Worm (Caenorhabditis elegans) whole organism, L3 larva: Measurements from ENCODE around the gene B0334.13.

ENCODE experiments used
- R02D3.7 ChIP-seq: fragments of 150-350 bp; optimal IDR thresholded peaks from 2 replicates; lab custom pipeline; 2014; ENCODE audit warnings: missing biosample characterization, missing genetic modification characterization
- ZK546.5 ChIP-seq: sonication (generic microtip); optimal IDR thresholded peaks from 2 replicates; lab custom pipeline; 2017; ENCODE audit warnings: missing biosample characterization, missing genetic modification characterization
- aly-2 ChIP-seq: fragments of 150-350 bp; optimal IDR thresholded peaks from 2 replicates; lab custom pipeline; 2014; ENCODE audit warnings: missing biosample characterization, missing genetic modification characterization
- ama-1 ChIP-seq: fragments of 150-350 bp; optimal IDR thresholded peaks from 2 replicates; lab custom pipeline; 2018
- ceh-28 ChIP-seq: fragments of 150-350 bp; optimal IDR thresholded peaks from 2 replicates; lab custom pipeline; 2014; ENCODE audit warnings: missing biosample characterization, missing genetic modification reagents, missing genetic modification characterization
- ceh-82 ChIP-seq: fragments of 150-350 bp; optimal IDR thresholded peaks from 2 replicates; lab custom pipeline; 2014; ENCODE audit warnings: missing biosample characterization, missing genetic modification characterization
- ceh-9 ChIP-seq: sonication (generic microtip); optimal IDR thresholded peaks from 2 replicates; lab custom pipeline; 2018; ENCODE audit warnings: missing biosample characterization, missing genetic modification characterization
- daf-12 ChIP-seq: fragments of 150-350 bp; optimal IDR thresholded peaks from 2 replicates; lab custom pipeline; 2014; ENCODE audit warnings: missing biosample characterization, missing genetic modification reagents, missing genetic modification characterization
- egl-27 ChIP-seq: sonication (generic microtip); optimal IDR thresholded peaks from 4 replicates; lab custom pipeline; 2017; ENCODE audit warnings: missing biosample characterization, missing genetic modification reagents, missing genetic modification characterization
- elt-1 ChIP-seq: fragments of 150-350 bp; optimal IDR thresholded peaks from 2 replicates; lab custom pipeline; 2014; ENCODE audit warnings: missing biosample characterization, missing genetic modification characterization
- elt-2 ChIP-seq: sonication (generic microtip); optimal IDR thresholded peaks from 2 replicates; lab custom pipeline; 2016; ENCODE audit warnings: missing genetic modification reagents, mild to moderate bottlenecking, missing genetic modification characterization, missing compliant biosample characterization
- elt-3 ChIP-seq, 3 experiments: fragments of 150-350 bp in 1 of 3; sonication (generic microtip) in 2 of 3; optimal IDR thresholded peaks; 2 replicates in 2 of 3; 4 replicates in 1 of 3; lab custom pipeline; 2014 to 2017; ENCODE audit warnings: missing biosample characterization in 3 of 3, missing genetic modification characterization in 3 of 3
- eor-1 ChIP-seq, 2 experiments: fragments of 150-350 bp; optimal IDR thresholded peaks; 2 replicates each; lab custom pipeline; 2014 to 2018; ENCODE audit warnings: missing biosample characterization in 2 of 2, missing genetic modification characterization in 2 of 2
- fkh-10 ChIP-seq: sonication (generic microtip); optimal IDR thresholded peaks from 2 replicates; lab custom pipeline; 2017; ENCODE audit warnings: missing biosample characterization, missing genetic modification reagents, missing genetic modification characterization
- fkh-2 ChIP-seq: fragments of 150-350 bp; optimal IDR thresholded peaks from 2 replicates; lab custom pipeline; 2014; ENCODE audit warnings: missing biosample characterization, missing genetic modification reagents, missing genetic modification characterization
- fos-1 ChIP-seq: fragments of 150-350 bp; optimal IDR thresholded peaks from 2 replicates; lab custom pipeline; 2014; ENCODE audit warnings: missing biosample characterization, missing genetic modification characterization
- hmg-11 ChIP-seq: sonication (generic microtip); optimal IDR thresholded peaks from 2 replicates; lab custom pipeline; 2016; ENCODE audit warnings: missing genetic modification characterization, missing compliant biosample characterization
- jun-1 ChIP-seq: fragments of 150-350 bp; optimal IDR thresholded peaks from 2 replicates; lab custom pipeline; 2014; ENCODE audit warnings: missing biosample characterization, missing genetic modification reagents, missing genetic modification characterization
- lin-15B ChIP-seq: fragments of 150-350 bp; optimal IDR thresholded peaks from 2 replicates; lab custom pipeline; 2014; ENCODE audit warnings: missing biosample characterization, missing genetic modification characterization
- lsy-12 ChIP-seq: sonication (generic microtip); optimal IDR thresholded peaks from 2 replicates; lab custom pipeline; 2016; ENCODE audit warnings: mild to moderate bottlenecking, missing genetic modification characterization, missing compliant biosample characterization
- mml-1 ChIP-seq: fragments of 150-350 bp; sonication (generic microtip); optimal IDR thresholded peaks from 3 replicates; lab custom pipeline; 2014; ENCODE audit warnings: missing biosample characterization, missing genetic modification characterization
- nfya-1 ChIP-seq: sonication (generic microtip); optimal IDR thresholded peaks from 2 replicates; lab custom pipeline; 2017; ENCODE audit warnings: missing genetic modification characterization, mild to moderate bottlenecking, missing compliant biosample characterization, antibody characterized with exemption, moderate library complexity; ENCODE audit not compliant: insufficient read depth
- nhr-11 ChIP-seq: fragments of 150-350 bp; optimal IDR thresholded peaks from 2 replicates; lab custom pipeline; 2014; ENCODE audit warnings: missing biosample characterization, missing genetic modification characterization
- nhr-23 ChIP-seq: fragments of 150-350 bp; optimal IDR thresholded peaks from 2 replicates; lab custom pipeline; 2014; ENCODE audit warnings: missing biosample characterization, missing genetic modification reagents, missing genetic modification characterization
- nhr-237 ChIP-seq: fragments of 150-350 bp; optimal IDR thresholded peaks from 2 replicates; lab custom pipeline; 2014; ENCODE audit warnings: missing biosample characterization, missing genetic modification characterization
- nhr-25 ChIP-seq: sonication (generic microtip); optimal IDR thresholded peaks from 2 replicates; lab custom pipeline; 2017; ENCODE audit warnings: missing biosample characterization, missing genetic modification characterization
- nhr-28 ChIP-seq: fragments of 150-350 bp; optimal IDR thresholded peaks from 2 replicates; lab custom pipeline; 2014; ENCODE audit warnings: missing biosample characterization, missing genetic modification characterization
- nhr-43 ChIP-seq: sonication (generic microtip); optimal IDR thresholded peaks from 2 replicates; lab custom pipeline; 2016; ENCODE audit warnings: mild to moderate bottlenecking, missing genetic modification characterization, missing compliant biosample characterization; ENCODE audit not compliant: poor library complexity, severe bottlenecking
- nhr-76 ChIP-seq: fragments of 150-350 bp; sonication (generic microtip); optimal IDR thresholded peaks from 5 replicates; lab custom pipeline; 2014; ENCODE audit warnings: missing biosample characterization, missing genetic modification characterization
- nhr-77 ChIP-seq: fragments of 150-350 bp; optimal IDR thresholded peaks from 2 replicates; lab custom pipeline; 2014; ENCODE audit warnings: missing biosample characterization, missing genetic modification characterization
- pqm-1 ChIP-seq: fragments of 150-350 bp; optimal IDR thresholded peaks from 2 replicates; lab custom pipeline; 2017; ENCODE audit warnings: missing biosample characterization, missing genetic modification characterization, inconsistent platforms
- sea-2 ChIP-seq: fragments of 150-350 bp; sonication (generic microtip); optimal IDR thresholded peaks from 4 replicates; lab custom pipeline; 2014; ENCODE audit warnings: missing biosample characterization, missing genetic modification reagents, missing genetic modification characterization
- skn-1 ChIP-seq: fragments of 150-350 bp; optimal IDR thresholded peaks from 2 replicates; lab custom pipeline; 2014; ENCODE audit warnings: missing biosample characterization, missing genetic modification characterization
- snpc-4 ChIP-seq: fragments of 150-350 bp; optimal IDR thresholded peaks from 2 replicates; lab custom pipeline; 2014; ENCODE audit warnings: missing biosample characterization, missing genetic modification characterization
- tbx-2 ChIP-seq: sonication (generic microtip); optimal IDR thresholded peaks from 2 replicates; lab custom pipeline; 2016; ENCODE audit warnings: mild to moderate bottlenecking, missing genetic modification characterization, missing compliant biosample characterization
- unc-62 ChIP-seq: fragments of 150-350 bp; sonication (generic microtip); optimal IDR thresholded peaks from 4 replicates; lab custom pipeline; 2014; ENCODE audit warnings: missing biosample characterization, missing genetic modification reagents, missing genetic modification characterization
- zag-1 ChIP-seq: fragments of 150-350 bp; optimal IDR thresholded peaks from 2 replicates; lab custom pipeline; 2014; ENCODE audit warnings: missing biosample characterization, missing genetic modification characterization
- ztf-11 ChIP-seq: fragments of 150-350 bp; optimal IDR thresholded peaks from 2 replicates; lab custom pipeline; 2014; ENCODE audit warnings: missing biosample characterization, missing genetic modification characterization
- ztf-4 ChIP-seq: fragments of 150-350 bp; optimal IDR thresholded peaks from 2 replicates; lab custom pipeline; 2014; ENCODE audit warnings: missing biosample characterization, missing genetic modification characterization

The B0334.13 gene

DNA sequence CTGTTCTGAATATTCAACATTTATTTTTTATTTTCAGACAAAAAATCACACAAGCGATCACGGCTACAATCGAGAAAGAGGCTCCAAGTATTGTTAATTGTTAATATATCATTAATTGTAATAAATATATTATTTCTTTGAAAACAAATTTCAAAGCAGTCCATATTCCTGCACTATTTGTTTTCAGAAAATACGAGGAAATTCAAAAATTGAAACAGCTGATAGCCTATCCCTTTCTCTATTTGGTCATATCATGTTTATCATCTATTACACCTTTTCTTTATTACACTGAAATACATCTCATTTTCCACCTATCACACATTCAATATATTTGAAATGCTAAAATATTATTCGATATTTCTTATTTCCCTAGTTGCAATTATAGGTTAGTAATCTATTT lies 43.1 kb upstream of the B0334.13 start, which contains the start of gene W02B12.13:
Gene W02B12.13, plus strand, starts transcription at position 301 of the 400 bp plus-strand sequence.
- TF ChIP-seq zag-1 (tag; lab: Kevin White, UChicago) (no peak), elt-3 (tag; optimal IDR thresholded peaks at IDR 0.05; lab: Kevin White, UChicago) (no peak), hmg-11 (tag; lab: Kevin White, UChicago) (no peak)

DNA sequence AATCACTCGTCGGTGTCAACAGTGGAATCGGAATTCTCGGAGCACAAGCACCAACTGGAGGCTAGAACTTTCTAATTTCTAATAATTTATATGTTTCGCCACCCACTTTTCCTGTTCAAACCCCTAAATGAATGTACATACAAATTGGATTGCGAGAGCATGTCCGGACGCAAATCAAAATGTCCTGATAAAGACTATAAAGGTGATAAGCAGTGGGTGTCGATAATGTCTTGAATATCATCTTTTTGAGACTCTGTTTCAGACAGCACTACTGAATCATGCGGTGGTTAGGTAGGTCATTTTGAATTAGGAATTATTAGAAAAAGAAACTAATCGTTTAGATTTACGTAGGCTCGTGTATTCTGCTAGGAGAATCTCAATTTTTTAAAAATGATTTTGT lies 39.3 kb upstream of the B0334.13 start, which contains the start of gene W02B12.1:
Gene W02B12.1, plus strand, starts transcription at position 269 of the 400 bp plus-strand sequence.
- TF ChIP-seq pqm-1 (tag; lab: Kevin White, UChicago) (peak; percentile 72), unc-62 (GFP tag; lab: Kevin White, UChicago) (no peak), nhr-43 (tag; lab: Kevin White, UChicago) (no peak), nhr-77 (tag; lab: Kevin White, UChicago) (no peak), aly-2 (no peak), elt-1 (no peak), elt-2 (peak; percentile 77)
- TF ChIP-seq, all 47 proteins: peak for 2

DNA sequence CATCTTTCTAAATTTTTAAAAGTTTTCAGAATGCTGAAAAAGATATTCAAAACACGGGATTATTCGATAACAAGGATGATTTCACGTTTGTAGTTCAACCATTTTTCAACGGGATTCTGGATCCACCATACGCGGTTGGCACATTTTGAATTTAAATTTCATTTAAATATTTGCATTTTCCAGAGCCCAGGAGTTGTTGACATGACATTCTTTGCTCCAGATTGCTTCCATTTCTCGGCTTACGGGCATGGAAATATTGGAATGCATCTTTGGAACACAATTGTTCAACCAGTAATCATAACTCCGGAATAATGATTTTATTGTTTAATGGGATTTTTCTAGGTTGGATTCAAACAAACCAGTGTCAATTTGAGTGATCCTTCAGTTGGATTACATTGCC lies 37.2 kb upstream of the B0334.13 start:
- TF ChIP-seq nhr-77 (tag; lab: Kevin White, UChicago) (no peak), nhr-23 (tag; lab: Kevin White, UChicago) (no peak), nhr-25 (tag; lab: Kevin White, UChicago) (no peak), aly-2 (no peak), fkh-10 (GFP tag; lab: Kevin White, UChicago) (no peak), ZK546.5 (tag; lab: Kevin White, UChicago) (no peak), ztf-11 (tag; lab: Kevin White, UChicago) (no peak), snpc-4 (tag; lab: Kevin White, UChicago) (no peak), sea-2 (no peak), daf-12 (tag; lab: Kevin White, UChicago) (no peak)

DNA sequence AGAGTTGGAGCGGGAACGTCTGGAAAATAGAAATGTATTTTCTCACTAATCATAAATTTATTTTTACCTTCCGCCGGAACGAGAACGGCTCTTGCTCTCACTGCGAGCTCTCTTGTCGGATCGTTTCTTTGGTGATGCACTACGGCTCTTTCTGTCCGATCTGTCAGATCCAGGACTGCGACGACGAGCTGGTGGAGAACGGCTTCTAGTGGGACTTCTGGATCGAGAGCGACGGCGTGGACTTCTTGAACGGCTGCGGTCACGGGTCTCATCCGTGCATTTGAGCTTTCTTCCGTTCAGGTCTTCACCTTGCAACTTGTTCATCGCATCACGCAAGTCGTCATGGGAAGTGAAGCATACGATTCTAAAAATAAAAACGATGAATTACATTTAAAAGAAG lies 36.4 kb upstream of the B0334.13 start:
- no peak for TF ChIP-seq nhr-77 (tag; lab: Kevin White, UChicago)
- no peak for TF ChIP-seq sea-2
- TF ChIP-seq mml-1 (tag; lab: Kevin White, UChicago): no peak
- no peak for TF ChIP-seq pqm-1 (tag; lab: Kevin White, UChicago)
- no peak for TF ChIP-seq snpc-4 (tag; lab: Kevin White, UChicago)

DNA sequence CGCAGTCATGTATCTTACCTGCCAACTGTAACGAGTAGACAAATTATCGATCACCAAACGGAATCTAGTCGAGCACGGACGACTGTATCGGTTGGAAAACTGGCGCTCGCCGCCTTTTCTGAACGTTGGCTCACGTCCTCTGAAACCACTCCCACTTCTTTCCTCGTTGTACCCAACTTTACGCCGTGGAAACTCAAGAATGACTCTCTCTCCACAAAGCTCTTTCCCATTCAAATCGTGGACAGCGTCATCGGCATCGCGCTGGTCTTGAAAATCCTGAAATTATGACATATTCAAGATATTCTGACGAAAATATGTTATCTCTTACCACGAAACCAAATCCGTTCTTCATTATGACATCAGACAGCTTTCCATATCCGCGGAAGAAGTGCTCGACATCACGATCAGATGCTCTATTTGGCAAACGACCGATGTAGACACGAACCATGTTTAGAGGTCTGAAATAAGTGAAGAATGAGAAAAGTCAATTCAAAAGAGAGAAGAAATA lies 35.5 kb upstream of the B0334.13 start, which contains the start of gene rsp-2:
Gene rsp-2, minus strand, starts transcription at position 458 of the 508 bp plus-strand sequence.
- TF ChIP-seq fos-1 (tag; lab: Kevin White, UChicago) (no peak), ama-1 (lab: Kevin White, UChicago) (no peak), elt-1 (no peak), lsy-12 (tag; lab: Kevin White, UChicago) (no peak), ZK546.5 (tag; lab: Kevin White, UChicago) (no peak), elt-2 (no peak), nhr-237 (tag; lab: Kevin White, UChicago) (no peak), ceh-9 (no peak), nhr-76 (tag; lab: Kevin White, UChicago) (no peak), skn-1 (no peak), egl-27 (no peak), aly-2 (no peak)

DNA sequence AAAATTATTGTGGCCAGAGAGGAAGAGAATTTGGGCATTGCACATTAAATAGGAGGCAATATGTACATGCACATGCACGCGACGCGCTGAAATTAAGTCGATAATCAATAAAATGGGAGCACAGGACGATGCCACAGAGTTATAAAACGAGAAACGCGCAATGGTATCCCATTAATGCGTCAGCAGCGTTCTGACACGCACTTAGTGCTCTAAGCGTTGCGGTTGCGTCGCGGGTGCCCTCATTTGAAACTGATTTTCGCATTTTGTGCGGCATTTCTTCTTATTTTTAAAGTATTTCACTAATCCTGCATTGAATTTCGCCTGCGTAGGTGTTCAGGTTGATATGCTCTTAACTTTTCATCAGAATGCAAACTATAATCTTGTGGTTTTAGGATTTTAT lies 35.1 kb upstream of the B0334.13 start, which contains the start of gene rsp-1:
Gene rsp-1, plus strand, starts transcription at position 338 of the 400 bp plus-strand sequence.
- TF ChIP-seq eor-1 (tag; optimal IDR thresholded peaks at IDR 0.05; lab: Kevin White, UChicago) (no peak), nhr-237 (tag; lab: Kevin White, UChicago) (no peak), jun-1 (peak; percentile 82), ztf-11 (tag; lab: Kevin White, UChicago) (no peak), elt-1 (peak; percentile 26), sea-2 (peak; percentile 68), pqm-1 (tag; lab: Kevin White, UChicago) (peak; percentile 84), nfya-1 (tag; lab: Kevin White, UChicago) (peak; percentile 88), ZK546.5 (tag; lab: Kevin White, UChicago) (no peak), ceh-28 (tag; lab: Kevin White, UChicago) (peak; percentile 87), nhr-25 (tag; lab: Kevin White, UChicago) (peak; percentile 87), mml-1 (tag; lab: Kevin White, UChicago) (no peak), elt-2 (peak; percentile 90), nhr-23 (tag; lab: Kevin White, UChicago) (peak; percentile 96), lin-15B (tag; lab: Kevin White, UChicago) (peak; percentile 90), nhr-28 (tag; lab: Kevin White, UChicago) (no peak), ceh-82 (tag; lab: Kevin White, UChicago) (peak; percentile 28), ztf-4 (peak; percentile 50), nhr-77 (tag; lab: Kevin White, UChicago) (no peak), ama-1 (lab: Kevin White, UChicago) (no peak), fos-1 (tag; lab: Kevin White, UChicago) (no peak), daf-12 (tag; lab: Kevin White, UChicago) (no peak), tbx-2 (tag; lab: Kevin White, UChicago) (peak; percentile 74), lsy-12 (tag; lab: Kevin White, UChicago) (peak; percentile 89), fkh-2 (no peak), zag-1 (tag; lab: Kevin White, UChicago) (peak; percentile 7), egl-27 (no peak), nhr-11 (tag; lab: Kevin White, UChicago) (peak; percentile 70), unc-62 (GFP tag; lab: Kevin White, UChicago) (no peak), elt-3 (tag; optimal IDR thresholded peaks at IDR 0.05; lab: Kevin White, UChicago) (no peak), R02D3.7 (peak; percentile 85)
